Worm (Caenorhabditis elegans): Measurements from ENCODE around the gene ceh-100.

ce11 chrII:12634749-12635318, 31.4 kb upstream of the ceh-100 start, which contains the start of gene Y38E10A.17:
- TF ChIP-seq ceh-82 (tag; optimal IDR thresholded peaks at IDR 0.05) (no peak), hlh-17 (GFP tag; optimal IDR thresholded peaks at IDR 0.05; ENCODE audit: borderline replicate concordance) (no peak), unc-130 (tag; optimal IDR thresholded peaks at IDR 0.05) (no peak), elt-3 (tag; optimal IDR thresholded peaks at IDR 0.05) (no peak), rnt-1 (tag; optimal IDR thresholded peaks at IDR 0.05) (no peak), nhr-77 (tag; optimal IDR thresholded peaks at IDR 0.05) (no peak)

Measured in whole organism, L1 larva.